Fruit fly (Drosophila melanogaster): ENCODE results near the gene CG8202.

CG8202 gene

DNA sequence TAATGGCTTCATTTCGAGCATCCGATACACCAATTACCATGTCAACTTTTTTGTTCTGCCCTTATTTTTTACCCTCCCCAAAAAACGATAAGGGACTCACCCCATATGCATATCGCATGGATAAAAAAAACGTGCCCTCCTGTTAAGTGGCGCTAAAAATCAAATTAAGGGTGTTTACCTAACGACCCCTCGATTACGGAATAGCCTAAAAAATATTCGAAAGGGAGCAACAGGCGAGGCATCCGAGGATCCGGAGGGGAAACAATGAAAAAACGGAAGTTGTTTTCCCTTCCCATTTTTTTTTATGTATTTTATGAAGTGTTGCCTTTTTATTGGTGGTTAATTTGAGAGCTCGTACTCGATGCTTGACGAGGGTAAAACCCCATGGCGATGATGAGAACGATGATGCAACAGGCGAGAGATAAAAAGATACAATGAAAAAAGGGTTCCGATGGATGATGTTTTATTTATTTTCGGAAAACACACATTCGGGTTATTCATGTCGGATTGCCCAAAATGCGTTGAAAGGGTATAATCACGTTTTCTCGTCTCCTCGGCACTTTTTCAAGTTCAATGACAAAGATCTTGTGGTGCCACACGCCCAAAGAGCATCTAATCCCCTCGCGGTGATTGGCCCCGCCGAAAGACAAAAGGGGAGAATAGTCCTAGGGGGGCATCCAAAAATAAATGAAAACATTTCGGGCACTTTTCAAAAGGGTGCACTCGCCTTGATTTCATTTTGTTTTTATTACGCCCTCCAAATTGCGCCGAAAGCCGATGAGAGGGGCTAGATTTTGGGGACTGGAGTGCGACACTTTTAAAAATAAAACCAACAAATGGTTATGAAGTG is 47.3 kb upstream of the CG8202 start, which contains the start of gene CG44227 (continued):
- TF ChIP-seq NC2α (GFP tag; optimal IDR thresholded peaks at IDR 0.05) (no peak), chif (GFP tag; optimal IDR thresholded peaks at IDR 0.05) (no peak), Ravus (GFP tag; IDR thresholded peaks at IDR 0.05) (no peak), CG14860 (GFP tag; IDR thresholded peaks at IDR 0.05; ENCODE audit: partially characterized antibody) (no peak), D19A (tag; optimal IDR thresholded peaks at IDR 0.05) (peak; percentile 68), CG30403 (GFP tag; optimal IDR thresholded peaks at IDR 0.05) (no peak), CG30020 (tag; optimal IDR thresholded peaks at IDR 0.05) (no peak), knrl (GFP tag; IDR thresholded peaks at IDR 0.05; ENCODE audit: partially characterized antibody) (no peak), CG18011 (GFP tag; optimal IDR thresholded peaks at IDR 0.05) (no peak), z (GFP tag; IDR thresholded peaks at IDR 0.05) (peak; percentile 26; the same call in 1 of the 3 replicates), bigmax (GFP tag; optimal IDR thresholded peaks at IDR 0.05) (no peak), repo (GFP tag; optimal IDR thresholded peaks at IDR 0.05) (no peak), tup (GFP tag; optimal IDR thresholded peaks at IDR 0.05) (no peak), Pdp1 (GFP tag; optimal IDR thresholded peaks at IDR 0.05) (peak in 1 of 2 experiments; percentile 10), Kr (GFP tag; optimal IDR thresholded peaks at IDR 0.05) (peak; percentile 95), Abd-B (GFP tag; optimal IDR thresholded peaks at IDR 0.05) (no peak), CG11723 (GFP tag; optimal IDR thresholded peaks at IDR 0.05) (no peak), ara (GFP tag; IDR thresholded peaks at IDR 0.05) (no peak), CG4424 (GFP tag; optimal IDR thresholded peaks at IDR 0.05) (no peak), CG10147 (GFP tag; optimal IDR thresholded peaks at IDR 0.05) (no peak), wek (GFP tag; optimal IDR thresholded peaks at IDR 0.05) (no peak), pros (GFP tag; optimal IDR thresholded peaks at IDR 0.05) (peak; percentile 32), gsb-n (tag; optimal IDR thresholded peaks at IDR 0.05) (peak; percentile 47), sens (GFP tag) (peak; percentile 67), Asciz (GFP tag; optimal IDR thresholded peaks at IDR 0.05) (no peak), MESR4 (GFP tag; optimal IDR thresholded peaks at IDR 0.05) (no peak), CG8281 (tag; optimal IDR thresholded peaks at IDR 0.05) (no peak), CG13287 (GFP tag; IDR thresholded peaks at IDR 0.05; ENCODE audit: partially characterized antibody) (no peak), CG17359 (tag; optimal IDR thresholded peaks at IDR 0.05) (no peak), CG10431 (GFP tag; optimal IDR thresholded peaks at IDR 0.05) (no peak), CG7357 (GFP tag; IDR thresholded peaks at IDR 0.05) (no peak), HLH54F (GFP tag; optimal IDR thresholded peaks at IDR 0.05) (no peak), Dfd (GFP tag; optimal IDR thresholded peaks at IDR 0.05) (no peak), Max (GFP tag; optimal IDR thresholded peaks at IDR 0.05) (no peak), grn (GFP tag; optimal IDR thresholded peaks at IDR 0.05) (peak; percentile 3), CG42726 (GFP tag; IDR thresholded peaks at IDR 0.05; ENCODE audit: partially characterized antibody) (no peak), CG4404 (GFP tag; IDR thresholded peaks at IDR 0.05) (no peak), schlank (tag; optimal IDR thresholded peaks at IDR 0.05) (no peak), Ets97D (GFP tag; optimal IDR thresholded peaks at IDR 0.05) (no peak), Oaz (GFP tag; IDR thresholded peaks at IDR 0.05) (no peak), Awh (GFP tag; IDR thresholded peaks at IDR 0.05) (no peak), NC2β (GFP tag; optimal IDR thresholded peaks at IDR 0.05) (no peak), Atf3 (GFP tag; optimal IDR thresholded peaks at IDR 0.05) (no peak), CG13775 (GFP tag; optimal IDR thresholded peaks at IDR 0.05) (no peak), CG2202 (tag; optimal IDR thresholded peaks at IDR 0.05) (no peak), Dip3 (GFP tag; optimal IDR thresholded peaks at IDR 0.05) (no peak), Eip74EF (GFP tag; optimal IDR thresholded peaks at IDR 0.05) (no peak), nerfin-1 (tag; optimal IDR thresholded peaks at IDR 0.05) (no peak), Sry-δ (GFP tag; optimal IDR thresholded peaks at IDR 0.05) (no peak)

All from whole organism, embryonic.